Fruit fly (Drosophila melanogaster) whole organism, embryonic: ENCODE measurements around the gene Acp98AB.

Experiments used
- Ada2b ChIP-seq: fragments of 200-800 bp; sonication (Bioruptor generic); IDR thresholded peaks from 2 replicates; pipeline ENCODE4 v1.3.6; 2022; ENCODE audit warnings: missing biosample characterization, missing genetic modification characterization
- CG10209 ChIP-seq: fragments of 200-800 bp; sonication (Bioruptor generic); optimal IDR thresholded peaks from 3 replicates; lab custom pipeline; 2017; ENCODE audit warnings: missing biosample characterization, mild to moderate bottlenecking, missing genetic modification characterization, missing genetic modification reagents
- CG11093 ChIP-seq: fragments of 200-800 bp; sonication (Bioruptor generic); IDR thresholded peaks from 3 replicates; pipeline ENCODE4 v1.3.6; 2022; ENCODE audit warnings: missing biosample characterization, missing genetic modification characterization
- CG11398 ChIP-seq: fragments of 200-800 bp; sonication (Bioruptor generic); optimal IDR thresholded peaks from 2 replicates; lab custom pipeline; 2016; ENCODE audit warnings: missing biosample characterization, missing genetic modification characterization
- CG13287 ChIP-seq: fragments of 200-800 bp; sonication (Bioruptor generic); IDR thresholded peaks from 2 replicates; pipeline ENCODE4 v1.3.6; 2022; ENCODE audit warnings: missing biosample characterization, missing genetic modification characterization; ENCODE audit not compliant: partially characterized antibody
- CG13424 ChIP-seq: fragments of 200-800 bp; sonication (Bioruptor generic); optimal IDR thresholded peaks from 2 replicates; lab custom pipeline; 2019; ENCODE audit warnings: missing biosample characterization, mild to moderate bottlenecking, missing genetic modification characterization, moderate library complexity
- CG13775 ChIP-seq: fragments of 200-800 bp; sonication (Bioruptor generic); optimal IDR thresholded peaks from 3 replicates; lab custom pipeline; 2017; ENCODE audit warnings: missing biosample characterization, mild to moderate bottlenecking, missing genetic modification characterization
- CG15601 ChIP-seq: fragments of 200-800 bp; sonication (Bioruptor generic); optimal IDR thresholded peaks from 3 replicates; lab custom pipeline; 2019; ENCODE audit warnings: missing biosample characterization, mild to moderate bottlenecking, missing genetic modification characterization, moderate library complexity
- CG2129 ChIP-seq: fragments of 200-800 bp; sonication (Bioruptor generic); IDR thresholded peaks from 2 replicates; pipeline ENCODE4 v1.3.6; 2022; ENCODE audit warnings: missing biosample characterization, missing genetic modification characterization; ENCODE audit not compliant: partially characterized antibody
- CG3995 ChIP-seq: fragments of 200-800 bp; sonication (Bioruptor generic); optimal IDR thresholded peaks from 3 replicates; lab custom pipeline; 2016; ENCODE audit warnings: missing biosample characterization, missing genetic modification characterization
- CG4404 ChIP-seq: fragments of 200-800 bp; sonication (Bioruptor generic); IDR thresholded peaks from 2 replicates; pipeline ENCODE4 v1.3.6; 2022; ENCODE audit warnings: missing biosample characterization, missing genetic modification characterization
- CG5180 ChIP-seq: fragments of 200-800 bp; sonication (Bioruptor generic); optimal IDR thresholded peaks from 3 replicates; lab custom pipeline; 2017; ENCODE audit warnings: missing biosample characterization, missing genetic modification characterization, mild to moderate bottlenecking, moderate library complexity, missing genetic modification reagents
- CG5245 ChIP-seq: fragments of 200-800 bp; sonication (Bioruptor generic); optimal IDR thresholded peaks from 3 replicates; lab custom pipeline; 2016; ENCODE audit warnings: missing biosample characterization, missing genetic modification characterization
- CG6272 ChIP-seq: fragments of 200-800 bp; sonication (Bioruptor generic); IDR thresholded peaks from 2 replicates; pipeline ENCODE4 v1.3.6; 2022; ENCODE audit warnings: missing biosample characterization, missing genetic modification characterization
- CG6683 ChIP-seq: fragments of 200-800 bp; sonication (Bioruptor generic); optimal IDR thresholded peaks from 2 replicates; lab custom pipeline; 2017; ENCODE audit warnings: missing biosample characterization, mild to moderate bottlenecking, missing genetic modification characterization, missing genetic modification reagents
- CG6765 ChIP-seq: fragments of 200-800 bp; sonication (Bioruptor generic); optimal IDR thresholded peaks from 3 replicates; lab custom pipeline; 2017; ENCODE audit warnings: missing biosample characterization, mild to moderate bottlenecking, missing genetic modification characterization
- CG7928 ChIP-seq: fragments of 200-800 bp; sonication (Bioruptor generic); optimal IDR thresholded peaks from 2 replicates; lab custom pipeline; 2017; ENCODE audit warnings: missing biosample characterization, mild to moderate bottlenecking, missing genetic modification characterization
- CG9609 ChIP-seq: fragments of 200-800 bp; sonication (Bioruptor generic); optimal IDR thresholded peaks from 3 replicates; lab custom pipeline; 2016; ENCODE audit warnings: missing biosample characterization, missing genetic modification characterization
- CG9797 ChIP-seq: fragments of 200-800 bp; sonication (Bioruptor generic); optimal IDR thresholded peaks from 3 replicates; lab custom pipeline; 2018; ENCODE audit warnings: missing biosample characterization, mild to moderate bottlenecking, missing genetic modification characterization
- Dek ChIP-seq: fragments of 200-800 bp; sonication (Bioruptor generic); optimal IDR thresholded peaks from 3 replicates; lab custom pipeline; 2019; ENCODE audit warnings: missing biosample characterization, mild to moderate bottlenecking, missing genetic modification characterization, moderate library complexity
- Doc3 ChIP-seq: fragments of 200-800 bp; sonication (Bioruptor generic); IDR thresholded peaks from 3 replicates; pipeline ENCODE4 v1.3.6; 2022; ENCODE audit warnings: missing biosample characterization, missing genetic modification characterization; ENCODE audit not compliant: partially characterized antibody
- HLH4C ChIP-seq: fragments of 200-800 bp; sonication (Bioruptor generic); IDR thresholded peaks from 3 replicates; pipeline ENCODE4 v1.3.6; 2022; ENCODE audit warnings: missing biosample characterization, missing genetic modification characterization; ENCODE audit not compliant: partially characterized antibody
- Hmr ChIP-seq: fragments of 200-800 bp; sonication (Bioruptor generic); optimal IDR thresholded peaks from 3 replicates; lab custom pipeline; 2017; ENCODE audit warnings: mild to moderate bottlenecking, missing biosample characterization, missing genetic modification reagents, missing genetic modification characterization
- Hmx ChIP-seq: fragments of 200-800 bp; sonication (Bioruptor generic); optimal IDR thresholded peaks from 2 replicates; lab custom pipeline; 2016; ENCODE audit warnings: missing biosample characterization, missing genetic modification characterization
- Kr ChIP-seq: fragments of 200-800 bp; sonication (Bioruptor generic); optimal IDR thresholded peaks from 2 replicates; lab custom pipeline; 2017; ENCODE audit warnings: missing biosample characterization, mild to moderate bottlenecking, missing genetic modification characterization
- Lhr ChIP-seq: fragments of 200-800 bp; sonication (Bioruptor generic); optimal IDR thresholded peaks from 3 replicates; lab custom pipeline; 2017; ENCODE audit warnings: mild to moderate bottlenecking, missing biosample characterization, missing genetic modification reagents, missing genetic modification characterization
- Myb ChIP-seq: fragments of 200-800 bp; sonication (Bioruptor generic); optimal IDR thresholded peaks from 2 replicates; lab custom pipeline; 2016; ENCODE audit warnings: missing biosample characterization, missing genetic modification characterization
- NK7.1 ChIP-seq: fragments of 200-800 bp; sonication (Bioruptor generic); optimal IDR thresholded peaks from 3 replicates; lab custom pipeline; 2016; ENCODE audit warnings: missing biosample characterization, missing genetic modification characterization
- Optix ChIP-seq: fragments of 200-800 bp; sonication (Bioruptor generic); IDR thresholded peaks from 3 replicates; pipeline ENCODE4 v1.3.6; 2022; ENCODE audit warnings: missing biosample characterization, missing genetic modification characterization
- Poxn ChIP-seq: fragments of 200-800 bp; sonication (Bioruptor generic); IDR thresholded peaks from 2 replicates; pipeline ENCODE4 v1.3.6; 2022; ENCODE audit warnings: missing biosample characterization, missing genetic modification characterization
- Sin3A ChIP-seq: fragments of >200 bp; optimal IDR thresholded peaks from 2 replicates; lab custom pipeline; 2018
- Trl ChIP-seq, 3 experiments: fragments of >200 bp in 2 of 3; fragments of 200-800 bp in 1 of 3; sonication (Bioruptor generic) in 1 of 3; optimal IDR thresholded peaks; 2 replicates in 1 of 3; 3 replicates in 2 of 3; lab custom pipeline; 2016 to 2017; ENCODE audit warnings: missing biosample characterization in 1 of 3, missing genetic modification characterization in 1 of 3
- bbx ChIP-seq: fragments of 200-800 bp; sonication (Bioruptor generic); IDR thresholded peaks from 2 replicates; pipeline ENCODE4 v1.3.6; 2022; ENCODE audit warnings: missing biosample characterization, missing genetic modification characterization; ENCODE audit not compliant: partially characterized antibody
- chinmo ChIP-seq: fragments of 200-800 bp; sonication (Bioruptor generic); IDR thresholded peaks from 4 replicates; pipeline ENCODE4 v1.3.6; 2022; ENCODE audit warnings: missing biosample characterization, missing genetic modification characterization; ENCODE audit not compliant: partially characterized antibody
- exex ChIP-seq: fragments of 200-800 bp; sonication (Bioruptor generic); optimal IDR thresholded peaks from 4 replicates; lab custom pipeline; 2018; ENCODE audit warnings: missing biosample characterization, mild to moderate bottlenecking, missing genetic modification characterization, moderate library complexity
- fd102C ChIP-seq: fragments of 200-800 bp; sonication (Bioruptor generic); optimal IDR thresholded peaks from 2 replicates; lab custom pipeline; 2018; ENCODE audit warnings: missing biosample characterization, mild to moderate bottlenecking, missing genetic modification characterization, moderate library complexity
- fd3F ChIP-seq: fragments of 200-800 bp; sonication (Bioruptor generic); optimal IDR thresholded peaks from 2 replicates; lab custom pipeline; 2018; ENCODE audit warnings: missing biosample characterization, mild to moderate bottlenecking, missing genetic modification characterization, moderate library complexity
- gro ChIP-seq: fragments of 200-800 bp; sonication (Bioruptor generic); optimal IDR thresholded peaks from 2 replicates; lab custom pipeline; 2016; ENCODE audit warnings: missing biosample characterization, missing genetic modification characterization
- ham ChIP-seq: fragments of 200-800 bp; sonication (Bioruptor generic); IDR thresholded peaks from 2 replicates; pipeline ENCODE4 v1.3.6; 2022; ENCODE audit warnings: missing biosample characterization, missing genetic modification characterization
- odd ChIP-seq: fragments of 200-800 bp; sonication (Bioruptor generic); optimal IDR thresholded peaks from 2 replicates; lab custom pipeline; 2017; ENCODE audit warnings: missing biosample characterization, mild to moderate bottlenecking, missing genetic modification characterization
- org-1 ChIP-seq: fragments of 200-800 bp; sonication (Bioruptor generic); optimal IDR thresholded peaks from 2 replicates; lab custom pipeline; 2017; ENCODE audit warnings: missing biosample characterization, missing genetic modification characterization
- pzg ChIP-seq: fragments of 200-800 bp; sonication (Bioruptor generic); optimal IDR thresholded peaks from 3 replicates; lab custom pipeline; 2018; ENCODE audit warnings: missing biosample characterization, mild to moderate bottlenecking, missing genetic modification characterization, moderate library complexity
- sens ChIP-seq: fragments of 200-800 bp; sonication (Bioruptor generic); peaks from one replicate; lab custom pipeline; 2016; ENCODE audit warnings: missing biosample characterization, missing genetic modification characterization
- so ChIP-seq: fragments of 200-800 bp; sonication (Bioruptor generic); IDR thresholded peaks from 3 replicates; pipeline ENCODE4 v1.3.6; 2022; ENCODE audit warnings: missing biosample characterization, missing genetic modification characterization
- sr ChIP-seq: fragments of 200-800 bp; sonication (Bioruptor generic); IDR thresholded peaks from 3 replicates; pipeline ENCODE4 v1.3.6; 2022; ENCODE audit warnings: missing biosample characterization, missing genetic modification characterization
- stwl ChIP-seq: fragments of 200-800 bp; sonication (Bioruptor generic); optimal IDR thresholded peaks from 3 replicates; lab custom pipeline; 2018; ENCODE audit warnings: missing biosample characterization, mild to moderate bottlenecking, missing genetic modification characterization, moderate library complexity
- tll ChIP-seq, 2 experiments: fragments of 200-800 bp in 1 of 2; fragments of >200 bp in 1 of 2; sonication (Bioruptor generic) in 1 of 2; optimal IDR thresholded peaks; 2 replicates each; lab custom pipeline; 2017 to 2019; ENCODE audit warnings: missing biosample characterization in 2 of 2, missing genetic modification characterization in 2 of 2, mild to moderate bottlenecking in 1 of 2, moderate library complexity in 1 of 2
- toy ChIP-seq: fragments of 200-800 bp; sonication (Bioruptor generic); IDR thresholded peaks from 2 replicates; pipeline ENCODE4 v1.3.6; 2022; ENCODE audit warnings: missing biosample characterization, missing genetic modification characterization
- vnd ChIP-seq: fragments of 200-800 bp; sonication (Bioruptor generic); IDR thresholded peaks from 3 replicates; pipeline ENCODE4 v1.3.6; 2022; ENCODE audit warnings: missing biosample characterization, missing genetic modification characterization; ENCODE audit not compliant: partially characterized antibody

Acp98AB gene

DNA sequence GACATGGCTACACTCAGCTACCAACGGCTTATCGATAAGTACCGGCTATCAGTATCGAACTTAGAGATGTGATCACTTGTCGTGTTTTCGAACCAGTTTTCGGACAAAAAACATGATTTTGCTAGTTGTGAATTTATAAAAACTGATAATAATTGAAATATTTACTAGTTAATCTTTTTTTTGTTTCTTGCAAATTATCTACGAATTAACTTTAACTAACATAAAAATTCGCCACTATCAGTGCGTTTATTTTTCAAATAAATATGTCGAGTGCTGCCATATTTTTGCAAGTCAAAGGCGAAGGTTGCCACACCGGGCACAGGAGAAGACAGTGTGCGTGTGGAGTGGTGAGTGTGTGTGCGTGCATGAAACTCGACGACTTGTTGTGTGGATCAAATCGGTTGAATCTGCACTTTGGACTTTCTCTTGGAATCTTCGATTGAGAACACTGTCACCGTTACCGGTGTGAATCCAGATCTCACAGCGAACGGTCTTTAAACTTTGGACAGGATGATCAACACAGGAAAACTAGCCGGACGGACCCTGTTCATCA is 17.4 kb upstream of the Acp98AB start, which contains the start of gene Hsdl2 (continued):
- TF ChIP-seq fd102C (GFP tag; lab: Kevin White, UChicago), result no peak
- no peak for TF ChIP-seq Hmx (GFP tag; lab: Kevin White, UChicago)
- no peak for TF ChIP-seq Poxn (GFP tag; lab: Robert Waterston, UW)
- no peak for TF ChIP-seq CG10209
- peak in 1 of 2 experiments; percentile 8 for TF ChIP-seq Trl (optimal IDR thresholded peaks at IDR 0.05; lab: Kevin White, UChicago)
- TF ChIP-seq Trl (GFP tag; optimal IDR thresholded peaks at IDR 0.05; lab: Kevin White, UChicago), result peak; percentile 3
- no peak for TF ChIP-seq sr (GFP tag; lab: Robert Waterston, UW)
- no peak for TF ChIP-seq Optix
- no peak for TF ChIP-seq CG6683 (GFP tag; lab: Kevin White, UChicago)
- TF ChIP-seq Lhr (GFP tag; lab: Kevin White, UChicago), result peak; percentile 68
- TF ChIP-seq chinmo (GFP tag; lab: Robert Waterston, UW), result no peak
- TF ChIP-seq so, result no peak
- no peak for TF ChIP-seq gro (GFP tag; lab: Kevin White, UChicago)
- peak; percentile 45 for TF ChIP-seq CG5180 (GFP tag; lab: Kevin White, UChicago)
- TF ChIP-seq CG2129 (GFP tag; lab: Robert Waterston, UW), result no peak
- no peak for TF ChIP-seq ham (GFP tag; lab: Robert Waterston, UW)
- TF ChIP-seq CG6765 (GFP tag; lab: Kevin White, UChicago), result no peak
- TF ChIP-seq CG9797 (GFP tag; lab: Kevin White, UChicago), result peak; percentile 49
- TF ChIP-seq odd (GFP tag; lab: Kevin White, UChicago), result no peak
- TF ChIP-seq Ada2b (GFP tag; lab: Robert Waterston, UW), result peak; percentile 60
- peak; percentile 1 for TF ChIP-seq CG9609 (GFP tag; lab: Kevin White, UChicago)
- peak; percentile 85 for TF ChIP-seq HLH4C (GFP tag; lab: Robert Waterston, UW)
- TF ChIP-seq toy (GFP tag; lab: Robert Waterston, UW), result no peak
- peak; percentile 39; the same call in 2 of the 3 replicates for TF ChIP-seq Doc3 (GFP tag; lab: Robert Waterston, UW)
- no peak for TF ChIP-seq Kr (GFP tag; lab: Kevin White, UChicago)
- TF ChIP-seq bbx (GFP tag; lab: Robert Waterston, UW), result peak; percentile 52
- TF ChIP-seq tll (GFP tag; optimal IDR thresholded peaks at IDR 0.05; lab: Kevin White, UChicago), result no peak
- peak; percentile 39; the same call in 1 of the 2 replicates for TF ChIP-seq CG6272
- no peak for TF ChIP-seq org-1 (GFP tag; lab: Kevin White, UChicago)
- no peak for TF ChIP-seq CG7928
- peak; percentile 15 for TF ChIP-seq CG13775 (GFP tag; lab: Kevin White, UChicago)
- peak; percentile 61 for TF ChIP-seq Hmr (GFP tag; lab: Kevin White, UChicago)
- TF ChIP-seq vnd (GFP tag; lab: Robert Waterston, UW), result peak; percentile 51; the same call in 2 of the 3 replicates
- peak; percentile 11 for TF ChIP-seq Dek (tag; lab: Kevin White, UChicago)
- TF ChIP-seq CG13287 (GFP tag; lab: Robert Waterston, UW), result peak; percentile 60
- no peak for TF ChIP-seq CG15601 (tag; lab: Kevin White, UChicago)
- peak; percentile 91 for TF ChIP-seq sens (GFP tag; lab: Kevin White, UChicago)
- TF ChIP-seq pzg (GFP tag; lab: Kevin White, UChicago), result peak; percentile 71
- no peak for TF ChIP-seq fd3F (GFP tag; lab: Kevin White, UChicago)
- TF ChIP-seq Sin3A, result peak; percentile 89
- no peak for TF ChIP-seq exex (tag; lab: Kevin White, UChicago)
- TF ChIP-seq CG3995 (GFP tag; lab: Kevin White, UChicago), result peak; percentile 67
- TF ChIP-seq stwl, result peak; percentile 15
- peak; percentile 28; the same call in 1 of the 2 replicates for TF ChIP-seq CG4404
- no peak for TF ChIP-seq CG11093 (GFP tag; lab: Robert Waterston, UW)
- peak; percentile 55 for TF ChIP-seq CG13424 (tag; lab: Kevin White, UChicago)
- no peak for TF ChIP-seq NK7.1
- TF ChIP-seq CG5245 (GFP tag; lab: Kevin White, UChicago), result no peak
- TF ChIP-seq CG11398 (GFP tag; lab: Kevin White, UChicago), result no peak
- peak; percentile 74 for TF ChIP-seq Myb (GFP tag; lab: Kevin White, UChicago)
